Fruit fly (Drosophila melanogaster) whole organism, prepupa: ENCODE results near the gene OtopLa.

Experiments
- CG11762 ChIP-seq: fragments of 200-800 bp; sonication (Bioruptor generic); optimal IDR thresholded peaks from 3 replicates; lab custom pipeline; 2016; ENCODE audit warnings: missing biosample characterization, missing genetic modification characterization; ENCODE audit not compliant: insufficient read depth
- CG4318 ChIP-seq: fragments of 200-800 bp; sonication (Bioruptor generic); optimal IDR thresholded peaks from 3 replicates; lab custom pipeline; 2017; ENCODE audit warnings: missing biosample characterization, mild to moderate bottlenecking, missing genetic modification characterization
- CG9139 ChIP-seq: fragments of 200-800 bp; sonication (Bioruptor generic); optimal IDR thresholded peaks from 3 replicates; lab custom pipeline; 2017; ENCODE audit warnings: missing biosample characterization, mild to moderate bottlenecking, missing genetic modification characterization
- Eip75B ChIP-seq: fragments of 200-800 bp; sonication (Bioruptor generic); optimal IDR thresholded peaks from 3 replicates; lab custom pipeline; 2016; ENCODE audit warnings: missing biosample characterization, missing genetic modification characterization
- Eip78C ChIP-seq: fragments of 200-800 bp; sonication (Bioruptor generic); peaks from one replicate; lab custom pipeline; 2016; ENCODE audit warnings: missing biosample characterization, missing genetic modification characterization
- Gug ChIP-seq: fragments of 200-800 bp; sonication (Bioruptor generic); IDR thresholded peaks from 2 replicates; pipeline ENCODE4 v1.3.6; 2022; ENCODE audit warnings: missing biosample characterization, missing genetic modification characterization
- Sox102F ChIP-seq: fragments of 200-800 bp; sonication (Bioruptor generic); optimal IDR thresholded peaks from 2 replicates; lab custom pipeline; 2016; ENCODE audit warnings: missing biosample characterization, mild to moderate bottlenecking, missing genetic modification characterization
- dac ChIP-seq: fragments of 200-800 bp; sonication (Bioruptor generic); optimal IDR thresholded peaks from 2 replicates; lab custom pipeline; 2017; ENCODE audit warnings: missing biosample characterization, mild to moderate bottlenecking, missing genetic modification characterization

DNA sequence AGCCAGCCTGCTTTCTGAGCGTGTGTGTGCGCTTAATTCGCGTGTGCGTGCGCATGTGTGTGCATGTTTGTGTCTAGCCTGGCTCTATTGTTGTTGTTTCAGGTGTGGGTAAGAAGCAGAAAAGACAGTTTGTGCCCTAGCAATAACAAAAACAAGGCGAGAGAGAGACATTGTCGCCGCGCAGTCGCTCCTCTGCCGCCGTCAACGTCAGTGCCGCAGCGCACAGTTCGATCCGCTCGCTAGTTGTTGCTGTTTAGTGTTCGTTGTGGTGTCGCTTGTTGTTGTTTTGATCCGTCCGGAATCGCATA lies 41.9 kb upstream of the OtopLa start:
- TF ChIP-seq CG11762 (GFP tag; lab: Kevin White, UChicago) = no peak
- no peak for TF ChIP-seq Gug (GFP tag; lab: Robert Waterston, UW)
- no peak for TF ChIP-seq Sox102F (GFP tag; lab: Kevin White, UChicago)
- no peak for TF ChIP-seq CG4318 (GFP tag; lab: Kevin White, UChicago)
- TF ChIP-seq Eip78C (GFP tag; lab: Kevin White, UChicago) = no peak
- no peak for TF ChIP-seq CG9139
- no peak for TF ChIP-seq dac (GFP tag; lab: Kevin White, UChicago)
- no peak for TF ChIP-seq Eip75B (GFP tag; lab: Kevin White, UChicago)
